Worm (Caenorhabditis elegans) whole organism, early embryonic: Measurements from ENCODE around the gene npp-1.
"Not testable (repeated sequence)": the region's sequence is repeated elsewhere in the genome, so short reads cannot be mapped to it uniquely, and the experiment has no call there.

Experiments used
- B0310.2 ChIP-seq: sonication (generic microtip); optimal IDR thresholded peaks from 2 replicates; lab custom pipeline; 2016; ENCODE audit warnings: mild to moderate bottlenecking, missing genetic modification characterization, missing compliant biosample characterization
- F13C5.2 ChIP-seq: sonication (generic microtip); optimal IDR thresholded peaks from 2 replicates; lab custom pipeline; 2017; ENCODE audit warnings: mild to moderate bottlenecking, missing genetic modification characterization, inconsistent platforms, missing compliant biosample characterization
- aly-1 ChIP-seq: sonication (generic microtip); optimal IDR thresholded peaks from 2 replicates; lab custom pipeline; 2016; ENCODE audit warnings: missing genetic modification characterization, missing compliant biosample characterization
- ama-1 ChIP-seq: fragments of 150-350 bp; optimal IDR thresholded peaks from 2 replicates; lab custom pipeline; 2014
- ceh-13 ChIP-seq: fragments of 200-800 bp; sonication (Bioruptor generic); optimal IDR thresholded peaks from 2 replicates; lab custom pipeline; 2018; ENCODE audit warnings: mild to moderate bottlenecking, missing genetic modification characterization, missing compliant biosample characterization
- ceh-36 ChIP-seq: sonication (generic microtip); optimal IDR thresholded peaks from 2 replicates; lab custom pipeline; 2016; ENCODE audit warnings: missing genetic modification characterization, inconsistent platforms, missing compliant biosample characterization
- ets-7 ChIP-seq: sonication (generic microtip); optimal IDR thresholded peaks from 2 replicates; lab custom pipeline; 2016; ENCODE audit warnings: missing genotype, missing genetic modification characterization, missing compliant biosample characterization
- flt-1 ChIP-seq: fragments of 200-800 bp; sonication (Bioruptor generic); IDR thresholded peaks from 2 replicates; pipeline ENCODE4 v1.3.6; 2022; ENCODE audit warnings: missing genetic modification characterization, missing compliant biosample characterization
- hmbx-1 ChIP-seq: sonication (generic microtip); optimal IDR thresholded peaks from 2 replicates; lab custom pipeline; 2016; ENCODE audit warnings: mild to moderate bottlenecking, missing genetic modification characterization, missing compliant biosample characterization
- hmg-4 ChIP-seq: fragments of 200-800 bp; sonication (Bioruptor generic); optimal IDR thresholded peaks from 2 replicates; lab custom pipeline; 2018; ENCODE audit warnings: mild to moderate bottlenecking, missing genetic modification characterization, missing compliant biosample characterization
- hnd-1 ChIP-seq: sonication (generic microtip); optimal IDR thresholded peaks from 2 replicates; lab custom pipeline; 2016; ENCODE audit warnings: missing genetic modification characterization, missing compliant biosample characterization
- pes-1 ChIP-seq: fragments of 200-800 bp; sonication (Bioruptor generic); IDR thresholded peaks from 2 replicates; pipeline ENCODE4 v1.3.6; 2022; ENCODE audit warnings: missing genetic modification reagents, missing genetic modification characterization, missing compliant biosample characterization
- scrt-1 ChIP-seq: fragments of 200-800 bp; sonication (Bioruptor generic); IDR thresholded peaks from 2 replicates; pipeline ENCODE4 v1.3.6; 2022; ENCODE audit warnings: missing genetic modification characterization, missing compliant biosample characterization
- sea-1 ChIP-seq: fragments of 200-800 bp; sonication (Bioruptor generic); conservative IDR thresholded peaks from 2 replicates; pipeline ENCODE4 v1.3.6; 2022; ENCODE audit warnings: missing genetic modification characterization, missing compliant biosample characterization
- tbx-11 ChIP-seq: fragments of 200-800 bp; sonication (Bioruptor generic); IDR thresholded peaks from 2 replicates; pipeline ENCODE4 v1.3.6; 2022; ENCODE audit warnings: missing genetic modification characterization, missing compliant biosample characterization
- tbx-37 ChIP-seq: fragments of 200-800 bp; sonication (Bioruptor generic); conservative IDR thresholded peaks from 2 replicates; pipeline ENCODE4 v1.3.6; 2022; ENCODE audit warnings: missing genetic modification reagents, missing genetic modification characterization, missing compliant biosample characterization
- tra-4 ChIP-seq: sonication (generic microtip); optimal IDR thresholded peaks from 2 replicates; lab custom pipeline; 2017; ENCODE audit warnings: missing genetic modification characterization, missing compliant biosample characterization

Gene npp-1

DNA sequence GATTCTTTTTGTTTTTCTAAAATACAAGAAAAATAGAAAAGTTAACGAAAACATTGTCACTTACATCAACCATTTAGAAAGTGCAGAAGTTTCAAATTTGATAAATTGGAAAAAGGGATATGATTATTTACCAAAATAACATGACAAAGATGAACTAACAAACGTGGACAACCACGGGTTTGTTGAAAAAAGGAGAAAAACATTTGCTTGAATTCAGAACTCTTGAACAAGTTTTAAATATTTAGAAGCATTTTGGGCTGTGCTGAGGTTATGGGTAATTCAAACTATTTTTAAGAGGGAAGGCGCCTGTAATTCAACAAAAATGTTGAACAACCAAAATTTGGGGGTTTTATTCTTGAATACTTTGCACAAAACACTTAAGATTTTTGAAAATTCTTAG lies 31.6 kb downstream of the npp-1 start, which contains the start of gene ttbk-3:
Gene ttbk-3, minus strand, starts transcription at position 101 of the 400 bp plus-strand sequence.
- TF ChIP-seq ets-7 (tag; lab: Kevin White, UChicago) = no peak
- TF ChIP-seq hmbx-1 (tag; lab: Kevin White, UChicago) = no peak
- no peak for TF ChIP-seq F13C5.2 (tag; lab: Kevin White, UChicago)
- no peak for TF ChIP-seq B0310.2 (tag; lab: Kevin White, UChicago)
- TF ChIP-seq flt-1 (GFP tag; lab: Robert Waterston, UW) = no peak
- TF ChIP-seq tra-4 = no peak
- TF ChIP-seq aly-1 (tag; lab: Kevin White, UChicago) = no peak
- no peak for TF ChIP-seq tbx-37
- no peak for TF ChIP-seq sea-1 (GFP tag; lab: Robert Waterston, UW)
- TF ChIP-seq pes-1 (GFP tag; lab: Robert Waterston, UW) = no peak
- no peak for TF ChIP-seq ceh-13 (GFP tag; lab: Kevin White, UChicago)
- no peak for TF ChIP-seq hnd-1 (tag; lab: Kevin White, UChicago)
- TF ChIP-seq ama-1 = no peak

DNA sequence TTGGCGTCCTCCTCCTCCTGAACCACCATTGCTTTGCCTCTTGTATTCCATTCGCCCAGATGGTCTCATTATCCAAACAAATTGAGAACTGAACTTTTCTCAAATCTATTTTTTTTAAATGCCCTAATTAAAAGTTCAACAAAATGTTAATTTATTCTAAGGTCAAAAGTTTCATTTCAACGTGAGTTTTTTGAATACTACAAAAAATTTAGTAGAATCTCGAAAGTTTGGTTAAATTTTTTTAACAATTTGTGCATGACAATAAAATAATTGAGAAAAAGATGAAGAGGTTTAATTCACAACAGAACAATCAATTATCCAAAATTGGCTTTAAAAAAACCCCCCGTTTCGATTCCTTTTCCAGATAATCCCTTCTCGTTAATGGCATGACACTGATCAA lies 33.6 kb downstream of the npp-1 start, which contains the start of gene F32B6.4:
Gene F32B6.4, minus strand, starts transcription at position 101 of the 400 bp plus-strand sequence.
- TF ChIP-seq sea-1 (GFP tag; lab: Robert Waterston, UW) (no peak), ceh-36 (tag; lab: Kevin White, UChicago) (no peak), pes-1 (GFP tag; lab: Robert Waterston, UW) (no peak), aly-1 (tag; lab: Kevin White, UChicago) (no peak), ets-7 (tag; lab: Kevin White, UChicago) (no peak), tra-4 (no peak), flt-1 (GFP tag; lab: Robert Waterston, UW) (no peak), B0310.2 (tag; lab: Kevin White, UChicago) (no peak)

DNA sequence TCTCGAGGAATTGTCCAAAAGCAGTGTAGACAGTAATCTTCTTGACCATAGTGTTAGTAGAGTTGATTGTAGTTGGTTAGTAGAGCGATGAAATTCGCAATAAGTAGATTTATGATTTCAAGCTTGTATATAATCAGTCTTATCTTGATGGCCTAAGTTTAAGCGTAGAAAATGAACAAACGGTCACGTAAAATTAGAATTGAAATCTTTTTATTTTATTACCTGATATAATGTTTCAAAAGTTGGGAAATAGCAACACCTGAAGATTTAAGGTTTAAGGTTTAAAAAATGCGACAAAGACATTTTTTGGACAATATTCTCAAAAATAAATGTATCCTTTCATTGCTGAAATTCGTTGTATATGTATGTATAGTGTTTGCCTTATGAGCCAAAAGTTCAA lies 35.4 kb downstream of the npp-1 start, which contains the start of gene sss-1:
Gene sss-1, minus strand, starts transcription at position 101 of the 400 bp plus-strand sequence.
- TF ChIP-seq hmbx-1 (tag; lab: Kevin White, UChicago); pes-1 (GFP tag; lab: Robert Waterston, UW); ets-7 (tag; lab: Kevin White, UChicago): not testable (repeated sequence)

DNA sequence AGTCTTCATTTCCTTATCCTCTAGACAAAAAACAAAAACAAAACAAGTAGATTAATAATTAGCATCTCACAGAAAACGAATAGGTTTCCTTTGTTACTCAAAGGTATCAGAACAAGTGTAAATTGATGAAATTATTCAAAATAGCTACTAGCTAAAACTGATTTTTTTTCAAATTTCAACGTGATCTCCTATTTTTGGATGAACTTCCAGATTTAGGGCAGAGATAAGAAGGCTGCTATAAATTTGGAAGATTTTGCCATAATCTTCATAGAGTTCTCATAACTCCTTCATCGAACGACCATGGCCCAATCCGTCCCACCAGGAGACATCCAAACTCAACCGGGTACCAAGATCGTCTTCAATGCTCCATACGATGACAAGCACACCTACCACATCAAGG lies 36.0 kb downstream of the npp-1 start, which contains the start of gene msp-77:
Gene msp-77, plus strand, starts transcription at position 301 of the 400 bp plus-strand sequence.
- TF ChIP-seq tbx-11 (GFP tag; lab: Robert Waterston, UW); sea-1 (GFP tag; lab: Robert Waterston, UW); B0310.2 (tag; lab: Kevin White, UChicago): not testable (repeated sequence)

DNA sequence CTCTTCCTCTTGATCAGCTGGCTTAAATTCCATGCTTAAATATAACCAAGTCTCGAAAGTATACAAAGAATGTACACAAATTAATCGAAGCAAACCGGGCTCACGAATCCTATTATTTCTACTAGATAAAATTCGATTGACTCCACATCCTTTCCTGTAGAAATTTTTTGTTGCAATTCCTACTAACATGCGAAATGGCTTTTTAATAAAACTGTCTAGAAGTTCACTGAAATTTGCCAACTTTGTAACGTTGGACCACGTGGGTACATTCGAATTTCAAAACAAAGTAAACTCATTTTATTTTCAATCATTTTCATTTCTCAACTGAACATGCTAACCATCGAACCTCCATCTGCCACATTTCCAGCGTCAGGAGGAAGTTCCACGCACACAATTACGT lies 36.8 kb downstream of the npp-1 start, which contains the start of gene ssp-32:
Gene ssp-32, plus strand, starts transcription at position 301 of the 400 bp plus-strand sequence.
- TF ChIP-seq scrt-1 (GFP tag; lab: Robert Waterston, UW) = no peak
- TF ChIP-seq tbx-37 = no peak
- TF ChIP-seq ceh-13 (GFP tag; lab: Kevin White, UChicago) = no peak
- TF ChIP-seq tra-4 = no peak
- TF ChIP-seq B0310.2 (tag; lab: Kevin White, UChicago) = no peak
- no peak for TF ChIP-seq hmg-4 (GFP tag; lab: Kevin White, UChicago)
- no peak for TF ChIP-seq F13C5.2 (tag; lab: Kevin White, UChicago)
- TF ChIP-seq pes-1 (GFP tag; lab: Robert Waterston, UW) = no peak
- TF ChIP-seq hnd-1 (tag; lab: Kevin White, UChicago) = no peak
- no peak for TF ChIP-seq aly-1 (tag; lab: Kevin White, UChicago)
- no peak for TF ChIP-seq tbx-11 (GFP tag; lab: Robert Waterston, UW)
- no peak for TF ChIP-seq hmbx-1 (tag; lab: Kevin White, UChicago)
- no peak for TF ChIP-seq sea-1 (GFP tag; lab: Robert Waterston, UW)
- TF ChIP-seq ama-1 = no peak
- TF ChIP-seq ceh-36 (tag; lab: Kevin White, UChicago) = no peak
- TF ChIP-seq flt-1 (GFP tag; lab: Robert Waterston, UW) = no peak
- TF ChIP-seq ets-7 (tag; lab: Kevin White, UChicago) = no peak

DNA sequence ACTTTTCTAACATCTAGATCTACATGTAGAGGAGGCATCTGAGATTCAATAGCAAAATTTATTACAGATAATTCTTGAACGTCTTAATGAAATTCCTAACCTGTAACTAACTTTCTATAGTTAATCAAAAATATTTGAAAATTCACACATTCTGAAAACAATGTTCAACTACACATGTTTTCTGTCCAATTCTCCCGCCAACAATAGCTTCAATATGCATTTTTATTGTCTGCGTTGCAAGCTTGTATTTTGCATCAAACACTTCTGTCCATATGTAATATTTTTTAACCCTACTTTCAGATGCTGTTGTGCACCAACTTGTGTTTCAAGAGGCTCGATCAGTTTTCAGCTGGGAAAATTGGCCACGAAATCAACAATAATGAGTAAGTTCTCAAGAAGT lies 40.4 kb downstream of the npp-1 start, which contains the start of gene tbc-3:
Gene tbc-3, plus strand, starts transcription at position 301 of the 400 bp plus-strand sequence.
- TF ChIP-seq F13C5.2 (tag; lab: Kevin White, UChicago) = no peak
- TF ChIP-seq tbx-37 = no peak
- TF ChIP-seq tra-4 = no peak
- no peak for TF ChIP-seq ceh-36 (tag; lab: Kevin White, UChicago)
- TF ChIP-seq ets-7 (tag; lab: Kevin White, UChicago) = no peak
- TF ChIP-seq sea-1 (GFP tag; lab: Robert Waterston, UW) = no peak
- TF ChIP-seq ama-1 = no peak

DNA sequence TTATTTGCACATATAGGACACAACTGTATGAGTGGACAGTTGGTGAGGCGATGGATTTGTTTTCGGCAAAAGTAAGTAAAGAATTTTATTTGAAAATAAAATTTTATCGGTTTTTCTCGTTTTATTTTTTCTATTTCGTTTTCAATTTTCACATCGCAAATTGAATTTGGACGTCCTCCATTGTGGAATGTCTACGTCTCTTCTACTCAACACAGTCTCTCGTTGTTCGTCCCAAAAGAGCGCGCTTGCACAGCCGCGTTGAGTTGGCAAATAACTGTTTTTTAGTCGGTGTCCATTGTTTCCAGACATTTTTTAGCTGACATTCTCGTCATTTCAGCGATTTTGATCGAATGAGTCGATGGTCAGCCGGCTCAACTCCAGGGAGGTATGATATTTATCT lies 40.9 kb downstream of the npp-1 start:
- TF ChIP-seq ceh-36 (tag; lab: Kevin White, UChicago) (no peak), tbx-37 (no peak), hmbx-1 (tag; lab: Kevin White, UChicago) (no peak), aly-1 (tag; lab: Kevin White, UChicago) (no peak), sea-1 (GFP tag; lab: Robert Waterston, UW) (no peak), hnd-1 (tag; lab: Kevin White, UChicago) (no peak), hmg-4 (GFP tag; lab: Kevin White, UChicago) (no peak), ets-7 (tag; lab: Kevin White, UChicago) (no peak), F13C5.2 (tag; lab: Kevin White, UChicago) (no peak), tra-4 (no peak), B0310.2 (tag; lab: Kevin White, UChicago) (no peak), flt-1 (GFP tag; lab: Robert Waterston, UW) (no peak), pes-1 (GFP tag; lab: Robert Waterston, UW) (no peak), ceh-13 (GFP tag; lab: Kevin White, UChicago) (no peak), scrt-1 (GFP tag; lab: Robert Waterston, UW) (no peak), ama-1 (no peak)
